Fruit fly (Drosophila melanogaster): ENCODE results near the gene nullo.

nullo gene

dm6 chrX:7034892-7035291, 14.4 kb upstream of the nullo start:
- no peak for TF ChIP-seq Sin3A (optimal IDR thresholded peaks at IDR 0.05)
- TF ChIP-seq ttk (optimal IDR thresholded peaks at IDR 0.05): no peak
- TF ChIP-seq h (optimal IDR thresholded peaks at IDR 0.05): no peak
- TF ChIP-seq insv (optimal IDR thresholded peaks at IDR 0.05): no peak
- no peak for TF ChIP-seq Myc (optimal IDR thresholded peaks at IDR 0.05)
- TF ChIP-seq psq (optimal IDR thresholded peaks at IDR 0.05): no peak

- TF ChIP-seq ttk (optimal IDR thresholded peaks at IDR 0.05): no peak
- TF ChIP-seq insv (optimal IDR thresholded peaks at IDR 0.05): no peak
- TF ChIP-seq Myc (optimal IDR thresholded peaks at IDR 0.05): no peak
- TF ChIP-seq psq (optimal IDR thresholded peaks at IDR 0.05): no peak
- TF ChIP-seq h (optimal IDR thresholded peaks at IDR 0.05): no peak
- TF ChIP-seq Sin3A (optimal IDR thresholded peaks at IDR 0.05): no peak
Measured at dm6 chrX:7037061-7037460, 12.2 kb upstream of the nullo start.

dm6 chrX:7040205-7040866, 8.9 kb upstream of the nullo start, which contains the start of gene CG14427:
TSS of gene CG14427 (plus strand) at chrX:7040603.
- TF ChIP-seq insv (optimal IDR thresholded peaks at IDR 0.05) (no peak), Myc (optimal IDR thresholded peaks at IDR 0.05) (no peak), psq (optimal IDR thresholded peaks at IDR 0.05) (no peak), h (optimal IDR thresholded peaks at IDR 0.05) (no peak), Sin3A (optimal IDR thresholded peaks at IDR 0.05) (no peak), ttk (optimal IDR thresholded peaks at IDR 0.05) (no peak)

dm6 chrX:7058973-7059372, 9.7 kb downstream of the nullo start:
- no peak for TF ChIP-seq Sin3A (optimal IDR thresholded peaks at IDR 0.05)
- no peak for TF ChIP-seq h (optimal IDR thresholded peaks at IDR 0.05)
- TF ChIP-seq ttk (optimal IDR thresholded peaks at IDR 0.05): no peak
- no peak for TF ChIP-seq Myc (optimal IDR thresholded peaks at IDR 0.05)
- no peak for TF ChIP-seq insv (optimal IDR thresholded peaks at IDR 0.05)
- no peak for TF ChIP-seq psq (optimal IDR thresholded peaks at IDR 0.05)

dm6 chrX:7063563-7063962, 14.3 kb downstream of the nullo start:
- TF ChIP-seq Myc (optimal IDR thresholded peaks at IDR 0.05) (no peak), insv (optimal IDR thresholded peaks at IDR 0.05) (no peak), psq (optimal IDR thresholded peaks at IDR 0.05) (no peak), Sin3A (optimal IDR thresholded peaks at IDR 0.05) (no peak), ttk (optimal IDR thresholded peaks at IDR 0.05) (no peak)

dm6 chrX:7065835-7066234, 16.6 kb downstream of the nullo start, which contains the start of gene CG12541:
TSS of gene CG12541 (minus strand) at chrX:7066052.
- TF ChIP-seq ttk (optimal IDR thresholded peaks at IDR 0.05): no peak
- no peak for TF ChIP-seq h (optimal IDR thresholded peaks at IDR 0.05)
- TF ChIP-seq Myc (optimal IDR thresholded peaks at IDR 0.05): no peak
- TF ChIP-seq insv (optimal IDR thresholded peaks at IDR 0.05): no peak

dm6 chrX:7066608-7067007, 17.3 kb downstream of the nullo start:
- TF ChIP-seq psq (optimal IDR thresholded peaks at IDR 0.05) (peak; percentile 68), h (optimal IDR thresholded peaks at IDR 0.05) (no peak)

- no peak for TF ChIP-seq insv (optimal IDR thresholded peaks at IDR 0.05)
- no peak for TF ChIP-seq Sin3A (optimal IDR thresholded peaks at IDR 0.05)
- no peak for TF ChIP-seq psq (optimal IDR thresholded peaks at IDR 0.05)
- no peak for TF ChIP-seq ttk (optimal IDR thresholded peaks at IDR 0.05)
- TF ChIP-seq h (optimal IDR thresholded peaks at IDR 0.05): no peak
- TF ChIP-seq Myc (optimal IDR thresholded peaks at IDR 0.05): no peak
Measured at dm6 chrX:7067248-7067647, 18.0 kb downstream of the nullo start.

dm6 chrX:7068088-7068487, 18.8 kb downstream of the nullo start:
- TF ChIP-seq Myc (optimal IDR thresholded peaks at IDR 0.05): no peak
- TF ChIP-seq psq (optimal IDR thresholded peaks at IDR 0.05): no peak
- no peak for TF ChIP-seq Sin3A (optimal IDR thresholded peaks at IDR 0.05)
- TF ChIP-seq insv (optimal IDR thresholded peaks at IDR 0.05): no peak
- TF ChIP-seq h (optimal IDR thresholded peaks at IDR 0.05): no peak
- TF ChIP-seq ttk (optimal IDR thresholded peaks at IDR 0.05): no peak

dm6 chrX:7069011-7069463, 19.8 kb downstream of the nullo start, which contains the start of gene CG4607:
TSS of gene CG4607 (plus strand) at chrX:7069413.
- TF ChIP-seq insv (optimal IDR thresholded peaks at IDR 0.05) (no peak), ttk (optimal IDR thresholded peaks at IDR 0.05) (no peak), psq (optimal IDR thresholded peaks at IDR 0.05) (no peak), Myc (optimal IDR thresholded peaks at IDR 0.05) (no peak), h (optimal IDR thresholded peaks at IDR 0.05) (no peak), Sin3A (optimal IDR thresholded peaks at IDR 0.05) (no peak)

- TF ChIP-seq Sin3A (optimal IDR thresholded peaks at IDR 0.05): no peak
- no peak for TF ChIP-seq psq (optimal IDR thresholded peaks at IDR 0.05)
- TF ChIP-seq insv (optimal IDR thresholded peaks at IDR 0.05): no peak
- TF ChIP-seq ttk (optimal IDR thresholded peaks at IDR 0.05): no peak
- no peak for TF ChIP-seq Myc (optimal IDR thresholded peaks at IDR 0.05)
- TF ChIP-seq h (optimal IDR thresholded peaks at IDR 0.05): no peak
Measured at dm6 chrX:7073234-7073878, 24.1 kb downstream of the nullo start.

dm6 chrX:7074316-7074925, 25.1 kb downstream of the nullo start:
- TF ChIP-seq Myc (optimal IDR thresholded peaks at IDR 0.05): no peak
- TF ChIP-seq insv (optimal IDR thresholded peaks at IDR 0.05): no peak
- TF ChIP-seq h (optimal IDR thresholded peaks at IDR 0.05): no peak
- no peak for TF ChIP-seq ttk (optimal IDR thresholded peaks at IDR 0.05)
- no peak for TF ChIP-seq Sin3A (optimal IDR thresholded peaks at IDR 0.05)
- TF ChIP-seq psq (optimal IDR thresholded peaks at IDR 0.05): no peak
